Fruit fly (Drosophila melanogaster): Measurements from ENCODE around the gene CG10657.

The CG10657 gene

dm6 chr3L:12514762-12515215, 17.8 kb upstream of the CG10657 start, which contains the start of the genes sti and tral (continued):
- peak; percentile 15 for TF ChIP-seq run (tag; optimal IDR thresholded peaks at IDR 0.05)
- TF ChIP-seq CG3838 (GFP tag; optimal IDR thresholded peaks at IDR 0.05) = peak; percentile 44
- TF ChIP-seq cas (GFP tag; IDR thresholded peaks at IDR 0.05) = peak; percentile 81; the same call in 1 of the 2 replicates
- peak; percentile 84 for TF ChIP-seq CG18619 (GFP tag; optimal IDR thresholded peaks at IDR 0.05)
- TF ChIP-seq croc (GFP tag; conservative IDR thresholded peaks at IDR 0.05) = peak; percentile 70
- peak; percentile 81 for TF ChIP-seq al (GFP tag; IDR thresholded peaks at IDR 0.05)
- peak; percentile 78 for TF ChIP-seq CG2889 (GFP tag; IDR thresholded peaks at IDR 0.05)
- TF ChIP-seq otp (GFP tag; IDR thresholded peaks at IDR 0.05) = peak; percentile 77; the same call in 1 of the 3 replicates
- TF ChIP-seq Stat92E (GFP tag; optimal IDR thresholded peaks at IDR 0.05) = peak in 1 of 3 experiments; percentile 2
- peak; percentile 38; the same call in 1 of the 3 replicates for TF ChIP-seq jigr1 (GFP tag; IDR thresholded peaks at IDR 0.05)
- TF ChIP-seq CG30403 (GFP tag; optimal IDR thresholded peaks at IDR 0.05) = peak; percentile 95
- peak; percentile 87 for TF ChIP-seq ken (GFP tag; IDR thresholded peaks at IDR 0.05)
- peak; percentile 70 for TF ChIP-seq ssp (GFP tag; IDR thresholded peaks at IDR 0.05)
- TF ChIP-seq jumu (GFP tag; optimal IDR thresholded peaks at IDR 0.05) = peak; percentile 97
- TF ChIP-seq CG7745 (tag; optimal IDR thresholded peaks at IDR 0.05) = no peak
- 0 out of 2 replicates have a peak, but pooled peaks have one; percentile 31 for TF ChIP-seq nerfin-2 (GFP tag; IDR thresholded peaks at IDR 0.05; ENCODE audit: partially characterized antibody)
- peak; percentile 80 for TF ChIP-seq Mrtf (GFP tag; IDR thresholded peaks at IDR 0.05)
- TF ChIP-seq dmrt11E (tag; optimal IDR thresholded peaks at IDR 0.05) = peak; percentile 75
- TF ChIP-seq CG10321 (GFP tag; IDR thresholded peaks at IDR 0.05) = peak; percentile 57
- peak; percentile 92 for TF ChIP-seq CG13775 (GFP tag; optimal IDR thresholded peaks at IDR 0.05)
- peak; percentile 52; the same call in 1 of the 2 replicates for TF ChIP-seq ham (GFP tag; IDR thresholded peaks at IDR 0.05)
- TF ChIP-seq CG10366 (GFP tag; IDR thresholded peaks at IDR 0.05) = peak; percentile 83
- peak; percentile 1 for TF ChIP-seq wek (GFP tag; optimal IDR thresholded peaks at IDR 0.05)
- peak; percentile 91 for TF ChIP-seq ind (GFP tag; optimal IDR thresholded peaks at IDR 0.05)
- TF ChIP-seq zfh2 (GFP tag; optimal IDR thresholded peaks at IDR 0.05) = peak; percentile 96
- TF ChIP-seq CG12104 (GFP tag; optimal IDR thresholded peaks at IDR 0.05) = peak; percentile 80
- peak; percentile 39 for TF ChIP-seq ash1 (GFP tag; optimal IDR thresholded peaks at IDR 0.05)
- TF ChIP-seq Bteb2 (GFP tag; optimal IDR thresholded peaks at IDR 0.05) = peak; percentile 90
- peak; percentile 40; the same call in 1 of the 2 replicates for TF ChIP-seq CG1024 (GFP tag; IDR thresholded peaks at IDR 0.05)
- peak; percentile 46 for TF ChIP-seq onecut (GFP tag; IDR thresholded peaks at IDR 0.05)
- peak; percentile 82 for TF ChIP-seq CG11093 (GFP tag; IDR thresholded peaks at IDR 0.05)
- peak; percentile 41; the same call in 1 of the 2 replicates for TF ChIP-seq CG11696 (GFP tag; IDR thresholded peaks at IDR 0.05)
- peak; percentile 75 for TF ChIP-seq CrebB (tag; optimal IDR thresholded peaks at IDR 0.05)
- TF ChIP-seq Dip3 (GFP tag; optimal IDR thresholded peaks at IDR 0.05) = peak; percentile 95
- peak; percentile 93 for TF ChIP-seq Adf1 (GFP tag; IDR thresholded peaks at IDR 0.05)
- TF ChIP-seq Aef1 (GFP tag; IDR thresholded peaks at IDR 0.05) = peak; percentile 84
- TF ChIP-seq Nf-YA (GFP tag; IDR thresholded peaks at IDR 0.05) = peak; percentile 57; the same call in 1 of the 2 replicates
- peak; percentile 73 for TF ChIP-seq Oaz (GFP tag; IDR thresholded peaks at IDR 0.05)
- TF ChIP-seq CG3281 (GFP tag; optimal IDR thresholded peaks at IDR 0.05) = peak; percentile 97
- TF ChIP-seq ato (GFP tag; IDR thresholded peaks at IDR 0.05; ENCODE audit: partially characterized antibody) = no peak
- TF ChIP-seq TFAM (GFP tag; optimal IDR thresholded peaks at IDR 0.05) = no peak
- peak; percentile 86 for TF ChIP-seq ranshi (GFP tag; IDR thresholded peaks at IDR 0.05)
- TF ChIP-seq CG17912 (GFP tag; optimal IDR thresholded peaks at IDR 0.05) = peak; percentile 69
- TF ChIP-seq CG12769 (tag; optimal IDR thresholded peaks at IDR 0.05) = peak; percentile 87
- peak; percentile 82 for TF ChIP-seq CG3163 (GFP tag; optimal IDR thresholded peaks at IDR 0.05)
- TF ChIP-seq CkIIα-i1 (GFP tag; IDR thresholded peaks at IDR 0.05) = no peak
- TF ChIP-seq CG3847 (GFP tag; IDR thresholded peaks at IDR 0.05) = peak; percentile 91
- peak; percentile 72 for TF ChIP-seq CG2202 (tag; optimal IDR thresholded peaks at IDR 0.05)
- peak; percentile 36 for TF ChIP-seq kah (GFP tag; optimal IDR thresholded peaks at IDR 0.05)
- TF ChIP-seq tll (GFP tag; optimal IDR thresholded peaks at IDR 0.05) = no peak
- TF ChIP-seq CG31224 (GFP tag; IDR thresholded peaks at IDR 0.05) = peak; percentile 83

All from whole organism, embryonic.